Worm (Caenorhabditis elegans): ENCODE data around the gene C37E2.10.

Gene C37E2.10

ce11 chrX:14156913-14157312, 21.9 kb upstream of the C37E2.10 start, which contains the start of gene ceh-90:
ceh-90 (minus strand) TSS chrX:14157013.
- TF ChIP-seq lin-13 (tag; optimal IDR thresholded peaks at IDR 0.05) (no peak), ceh-43 (GFP tag; optimal IDR thresholded peaks at IDR 0.05) (no peak), ceh-83 (GFP tag; optimal IDR thresholded peaks at IDR 0.05) (no peak), sptf-1 (tag; optimal IDR thresholded peaks at IDR 0.05) (no peak)

- TF ChIP-seq unc-120 (tag; optimal IDR thresholded peaks at IDR 0.05; ENCODE audit: poor library complexity, severe bottlenecking): no peak
- TF ChIP-seq unc-62 (GFP tag; optimal IDR thresholded peaks at IDR 0.05): no peak
- TF ChIP-seq mep-1 (tag; optimal IDR thresholded peaks at IDR 0.05): no peak
- no peak for TF ChIP-seq lin-13 (tag; optimal IDR thresholded peaks at IDR 0.05)
- TF ChIP-seq M03D4.4 (tag; optimal IDR thresholded peaks at IDR 0.05): no peak
- no peak for TF ChIP-seq pha-4 (tag; optimal IDR thresholded peaks at IDR 0.05)
- no peak for TF ChIP-seq mab-5 (tag; optimal IDR thresholded peaks at IDR 0.05)
- TF ChIP-seq tbx-8 (GFP tag; optimal IDR thresholded peaks at IDR 0.05): no peak
- TF ChIP-seq elt-3 (tag; optimal IDR thresholded peaks at IDR 0.05): no peak
- no peak for TF ChIP-seq blmp-1 (tag; optimal IDR thresholded peaks at IDR 0.05)
- TF ChIP-seq mls-2 (tag; optimal IDR thresholded peaks at IDR 0.05): no peak
- TF ChIP-seq sptf-1 (tag; optimal IDR thresholded peaks at IDR 0.05): no peak
- TF ChIP-seq sem-2 (GFP tag; optimal IDR thresholded peaks at IDR 0.05): no peak
Observed at ce11 chrX:14161684-14162347, 17.0 kb upstream of the C37E2.10 start, which contains the start of gene lgc-25. lgc-25 (minus strand) TSS chrX:14161734.

ce11 chrX:14164234-14164633, 14.6 kb upstream of the C37E2.10 start, which contains the start of gene vha-20:
vha-20 (minus strand) TSS chrX:14164506.
- TF ChIP-seq ces-1 (GFP tag; optimal IDR thresholded peaks at IDR 0.05): no peak
- TF ChIP-seq lsy-2 (tag; optimal IDR thresholded peaks at IDR 0.05): no peak
- TF ChIP-seq bed-3 (GFP tag; optimal IDR thresholded peaks at IDR 0.05): no peak
- no peak for TF ChIP-seq lin-32 (GFP tag; optimal IDR thresholded peaks at IDR 0.05)
- no peak for TF ChIP-seq nhr-12 (tag; optimal IDR thresholded peaks at IDR 0.05)
- no peak for TF ChIP-seq hlh-1 (tag; optimal IDR thresholded peaks at IDR 0.05)
- no peak for TF ChIP-seq flh-1 (GFP tag; optimal IDR thresholded peaks at IDR 0.05)
- no peak for TF ChIP-seq sptf-1 (tag; optimal IDR thresholded peaks at IDR 0.05)
- TF ChIP-seq nhr-2 (tag; optimal IDR thresholded peaks at IDR 0.05): no peak
- no peak for TF ChIP-seq nhr-28 (tag; optimal IDR thresholded peaks at IDR 0.05)
- no peak for TF ChIP-seq elt-3 (tag; optimal IDR thresholded peaks at IDR 0.05)
- TF ChIP-seq unc-120 (tag; optimal IDR thresholded peaks at IDR 0.05; ENCODE audit: poor library complexity, severe bottlenecking): no peak

- no peak for TF ChIP-seq sem-2 (GFP tag; optimal IDR thresholded peaks at IDR 0.05)
- TF ChIP-seq pha-4 (tag; optimal IDR thresholded peaks at IDR 0.05): no peak
- no peak for TF ChIP-seq lin-32 (GFP tag; optimal IDR thresholded peaks at IDR 0.05)
Observed at ce11 chrX:14165156-14165555, 13.6 kb upstream of the C37E2.10 start.

- TF ChIP-seq elt-1 (tag; optimal IDR thresholded peaks at IDR 0.05; ENCODE audit: borderline replicate concordance, insufficient read depth) (peak; percentile 50), cnd-1 (tag; optimal IDR thresholded peaks at IDR 0.05) (peak; percentile 21), mep-1 (tag; optimal IDR thresholded peaks at IDR 0.05) (peak; percentile 82), nhr-76 (tag; optimal IDR thresholded peaks at IDR 0.05) (no peak), lin-13 (tag; optimal IDR thresholded peaks at IDR 0.05) (peak; percentile 21), zip-8 (tag; optimal IDR thresholded peaks at IDR 0.05) (no peak), nhr-2 (tag; optimal IDR thresholded peaks at IDR 0.05) (peak; percentile 51), ces-1 (GFP tag; optimal IDR thresholded peaks at IDR 0.05) (peak; percentile 87), mab-5 (tag; optimal IDR thresholded peaks at IDR 0.05) (no peak), bed-3 (GFP tag; optimal IDR thresholded peaks at IDR 0.05) (no peak), M03D4.4 (tag; optimal IDR thresholded peaks at IDR 0.05) (peak; percentile 20), nhr-28 (tag; optimal IDR thresholded peaks at IDR 0.05) (no peak), hlh-1 (tag; optimal IDR thresholded peaks at IDR 0.05) (peak; percentile 62), sptf-1 (tag; optimal IDR thresholded peaks at IDR 0.05) (peak; percentile 38), sem-2 (GFP tag; optimal IDR thresholded peaks at IDR 0.05) (no peak), unc-120 (tag; optimal IDR thresholded peaks at IDR 0.05; ENCODE audit: poor library complexity, severe bottlenecking) (peak; percentile 99), blmp-1 (tag; optimal IDR thresholded peaks at IDR 0.05) (no peak), mls-2 (tag; optimal IDR thresholded peaks at IDR 0.05) (no peak), lin-32 (GFP tag; optimal IDR thresholded peaks at IDR 0.05) (peak; percentile 1), ceh-83 (GFP tag; optimal IDR thresholded peaks at IDR 0.05) (no peak), ham-2 (GFP tag; optimal IDR thresholded peaks at IDR 0.05) (no peak), lsy-2 (tag; optimal IDR thresholded peaks at IDR 0.05) (peak; percentile 59), unc-39 (tag; optimal IDR thresholded peaks at IDR 0.05) (peak; percentile 6), pha-4 (tag; optimal IDR thresholded peaks at IDR 0.05) (peak; percentile 88), nhr-237 (tag; optimal IDR thresholded peaks at IDR 0.05) (peak; percentile 83), ceh-43 (GFP tag; optimal IDR thresholded peaks at IDR 0.05) (no peak), elt-3 (tag; optimal IDR thresholded peaks at IDR 0.05) (peak; percentile 68), drap-1 (GFP tag; optimal IDR thresholded peaks at IDR 0.05) (peak; percentile 36), ztf-11 (tag; optimal IDR thresholded peaks at IDR 0.05) (no peak), ceh-39 (tag; optimal IDR thresholded peaks at IDR 0.05) (peak; percentile 42), nhr-12 (tag; optimal IDR thresholded peaks at IDR 0.05) (no peak), snpc-4 (tag; optimal IDR thresholded peaks at IDR 0.05) (no peak), tbx-8 (GFP tag; optimal IDR thresholded peaks at IDR 0.05) (no peak), flh-1 (GFP tag; optimal IDR thresholded peaks at IDR 0.05) (no peak), unc-62 (GFP tag; optimal IDR thresholded peaks at IDR 0.05) (peak; percentile 74)
Observed at ce11 chrX:14169569-14170031, 9.2 kb upstream of the C37E2.10 start, which contains the start of gene sym-4. sym-4 (minus strand) TSS chrX:14169619.

Measured in whole organism, mixed stage, embryonic.